Fruit fly (Drosophila melanogaster): ENCODE measurements around the gene Gr61a.

Gene Gr61a

DNA sequence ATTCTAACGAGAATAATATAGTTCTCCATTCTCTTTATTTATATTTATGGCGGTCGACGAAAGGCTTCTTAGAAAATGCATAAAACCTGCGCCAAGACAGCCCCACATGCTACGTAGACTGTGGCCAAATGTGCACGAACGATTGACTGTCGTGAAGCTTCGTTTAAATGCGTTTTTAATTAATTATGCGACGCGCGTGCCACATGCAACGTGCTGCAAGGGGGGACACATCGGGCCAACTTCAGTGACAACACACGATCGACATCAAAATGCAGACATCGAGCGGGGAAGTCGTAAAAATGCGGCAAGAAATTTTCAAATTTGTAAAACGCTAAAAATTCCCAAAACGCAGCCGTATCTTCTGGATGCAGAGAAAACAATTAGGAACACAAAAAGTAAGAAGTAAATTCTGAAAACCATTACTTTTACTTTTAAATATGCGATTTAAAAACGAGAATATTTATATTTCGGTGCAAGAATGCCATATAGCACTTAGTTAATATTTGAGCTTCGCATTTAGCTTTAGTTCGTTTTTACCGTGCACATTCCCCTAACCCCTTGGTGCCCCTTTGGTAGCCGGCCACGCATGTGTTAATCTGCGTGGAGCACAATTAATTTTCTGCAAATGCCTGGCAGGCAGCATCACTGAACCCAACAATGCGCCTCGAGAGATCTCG lies 41.3 kb upstream of the Gr61a start (continued):
- TF ChIP-seq CG6854 (GFP tag; optimal IDR thresholded peaks at IDR 0.05) (no peak), cyc (GFP tag; optimal IDR thresholded peaks at IDR 0.05) (peak; percentile 79), Sox15 (GFP tag; optimal IDR thresholded peaks at IDR 0.05) (no peak), pdm3 (GFP tag; optimal IDR thresholded peaks at IDR 0.05) (peak; percentile 55), fd59A (GFP tag; optimal IDR thresholded peaks at IDR 0.05) (peak; percentile 32), CG1621 (tag; optimal IDR thresholded peaks at IDR 0.05) (no peak), acj6 (GFP tag; optimal IDR thresholded peaks at IDR 0.05) (peak; percentile 47), CG34406 (GFP tag; optimal IDR thresholded peaks at IDR 0.05) (peak; percentile 42), Lpt (GFP tag; optimal IDR thresholded peaks at IDR 0.05) (peak; percentile 28), Blimp-1 (GFP tag; optimal IDR thresholded peaks at IDR 0.05) (peak; percentile 62), CG8319 (GFP tag; optimal IDR thresholded peaks at IDR 0.05) (peak; percentile 46), Eip93F (GFP tag; optimal IDR thresholded peaks at IDR 0.05) (peak; percentile 6), Ets96B (tag; optimal IDR thresholded peaks at IDR 0.05) (peak; percentile 60), CG11294 (GFP tag; IDR thresholded peaks at IDR 0.05) (peak; percentile 42; the same call in 1 of the 2 replicates), vri (GFP tag; optimal IDR thresholded peaks at IDR 0.05) (peak; percentile 38), Ets21C (GFP tag; optimal IDR thresholded peaks at IDR 0.05) (peak; percentile 57), Eip78C (GFP tag) (peak; percentile 86), salr (GFP tag; optimal IDR thresholded peaks at IDR 0.05) (peak in 1 of 2 experiments; percentile 57), svp (GFP tag) (peak; percentile 92)

DNA sequence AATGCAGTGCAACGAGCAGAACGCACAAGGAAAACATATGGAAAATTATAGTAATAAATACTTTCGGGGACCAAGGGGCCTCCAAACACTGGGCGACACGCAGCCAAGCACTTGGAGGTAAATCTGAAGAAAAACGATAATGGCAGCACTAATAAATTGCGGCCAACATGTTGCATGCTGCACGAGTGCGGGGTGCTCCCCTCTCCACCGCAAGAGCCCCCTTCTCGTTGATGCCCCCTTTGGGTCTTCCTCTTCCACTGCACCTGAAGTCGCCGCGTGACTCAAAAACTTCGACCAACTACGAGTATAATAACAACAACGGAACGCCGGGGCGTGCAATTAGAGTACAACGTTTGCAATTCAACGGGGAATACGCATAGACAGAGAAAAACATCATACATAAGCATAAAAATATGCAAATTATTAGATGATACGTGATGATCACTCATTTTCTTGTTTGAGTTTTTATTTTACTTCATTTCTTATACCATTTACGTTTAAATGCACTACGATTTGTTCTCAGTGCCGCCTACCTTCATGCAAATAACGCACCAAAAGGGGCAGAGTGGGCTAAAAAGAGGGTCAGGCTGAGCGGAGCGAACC lies 39.3 kb upstream of the Gr61a start:
- peak; percentile 60 for TF ChIP-seq CG1621 (tag; optimal IDR thresholded peaks at IDR 0.05)
- peak; percentile 83 for TF ChIP-seq topi (GFP tag; optimal IDR thresholded peaks at IDR 0.05)
- no peak for TF ChIP-seq Hr38 (GFP tag; optimal IDR thresholded peaks at IDR 0.05)
- TF ChIP-seq CG8119 (GFP tag; IDR thresholded peaks at IDR 0.05): peak; percentile 72
- peak; percentile 54 for TF ChIP-seq fd59A (GFP tag; optimal IDR thresholded peaks at IDR 0.05)
- peak; percentile 75 for TF ChIP-seq CG34406 (GFP tag; optimal IDR thresholded peaks at IDR 0.05)
- TF ChIP-seq Blimp-1 (GFP tag; optimal IDR thresholded peaks at IDR 0.05): peak; percentile 47
- TF ChIP-seq CG11902 (GFP tag; optimal IDR thresholded peaks at IDR 0.05): peak; percentile 71
- TF ChIP-seq lz (GFP tag; optimal IDR thresholded peaks at IDR 0.05): peak; percentile 83
- peak; percentile 74 for TF ChIP-seq achi (GFP tag; optimal IDR thresholded peaks at IDR 0.05)
- TF ChIP-seq acj6 (GFP tag; optimal IDR thresholded peaks at IDR 0.05): peak; percentile 81
- TF ChIP-seq Ets21C (GFP tag; optimal IDR thresholded peaks at IDR 0.05): peak; percentile 71
- peak; percentile 64 for TF ChIP-seq CG8632 (GFP tag; optimal IDR thresholded peaks at IDR 0.05)
- TF ChIP-seq CG15336 (GFP tag; IDR thresholded peaks at IDR 0.05): peak; percentile 78
- TF ChIP-seq CG32006 (GFP tag; optimal IDR thresholded peaks at IDR 0.05): peak; percentile 72
- TF ChIP-seq eg (GFP tag; IDR thresholded peaks at IDR 0.05): peak; percentile 83
- TF ChIP-seq OdsH (GFP tag; optimal IDR thresholded peaks at IDR 0.05): peak; percentile 69
- TF ChIP-seq CG6854 (GFP tag; optimal IDR thresholded peaks at IDR 0.05): peak; percentile 64
- peak; percentile 72 for TF ChIP-seq Hr4 (GFP tag; optimal IDR thresholded peaks at IDR 0.05)
- TF ChIP-seq CG6163 (GFP tag; IDR thresholded peaks at IDR 0.05): peak; percentile 56; the same call in 2 of the 3 replicates
- TF ChIP-seq CG8319 (GFP tag; optimal IDR thresholded peaks at IDR 0.05): peak; percentile 67
- TF ChIP-seq fd85E (GFP tag; optimal IDR thresholded peaks at IDR 0.05): peak; percentile 37
- TF ChIP-seq esn (GFP tag; optimal IDR thresholded peaks at IDR 0.05): peak; percentile 79
- peak; percentile 57 for TF ChIP-seq spab (GFP tag; optimal IDR thresholded peaks at IDR 0.05)
- peak; percentile 63 for TF ChIP-seq svp (GFP tag)
- peak; percentile 50 for TF ChIP-seq Eip78C (GFP tag)
- peak; percentile 62 for TF ChIP-seq CG10631 (GFP tag; optimal IDR thresholded peaks at IDR 0.05)
- peak; percentile 37 to 40 for TF ChIP-seq salr (GFP tag; optimal IDR thresholded peaks at IDR 0.05)
- peak; percentile 61 for TF ChIP-seq Sox15 (GFP tag; optimal IDR thresholded peaks at IDR 0.05)
- TF ChIP-seq Sox14 (GFP tag; optimal IDR thresholded peaks at IDR 0.05): peak; percentile 82
- TF ChIP-seq Ets96B (tag; optimal IDR thresholded peaks at IDR 0.05): peak; percentile 80
- TF ChIP-seq Hr39 (GFP tag; optimal IDR thresholded peaks at IDR 0.05): peak; percentile 83
- TF ChIP-seq Met (GFP tag; optimal IDR thresholded peaks at IDR 0.05): peak; percentile 86
- peak; percentile 54 for TF ChIP-seq CG11762 (GFP tag; optimal IDR thresholded peaks at IDR 0.05; ENCODE audit: insufficient read depth)
- no peak for TF ChIP-seq fkh (GFP tag; optimal IDR thresholded peaks at IDR 0.05)
- TF ChIP-seq CG6808 (GFP tag; optimal IDR thresholded peaks at IDR 0.05): peak; percentile 60
- TF ChIP-seq CG7368 (GFP tag; optimal IDR thresholded peaks at IDR 0.05): peak; percentile 71
- peak; percentile 85 for TF ChIP-seq cyc (GFP tag; optimal IDR thresholded peaks at IDR 0.05)
- peak; percentile 67 for TF ChIP-seq CG6792 (GFP tag; optimal IDR thresholded peaks at IDR 0.05)
- no peak for TF ChIP-seq CG9139 (GFP tag; optimal IDR thresholded peaks at IDR 0.05)
- peak; percentile 84 for TF ChIP-seq Smox (GFP tag; optimal IDR thresholded peaks at IDR 0.05)

Data from whole organism, prepupa.